Fruit fly (Drosophila melanogaster) whole organism, adult: Measurements from ENCODE around the gene beta-Spec.

Source experiments
- CG12768 ChIP-seq: fragments of 200-800 bp; sonication (Bioruptor generic); optimal IDR thresholded peaks from 2 replicates; lab custom pipeline; 2017; ENCODE audit warnings: missing biosample characterization, missing genetic modification characterization, mild to moderate bottlenecking, moderate library complexity, missing genetic modification reagents
- cic ChIP-seq: fragments of 200-800 bp; sonication (Bioruptor generic); optimal IDR thresholded peaks from 2 replicates; lab custom pipeline; 2017; ENCODE audit warnings: missing biosample characterization, mild to moderate bottlenecking, missing genetic modification characterization, moderate library complexity
- pad ChIP-seq: fragments of 200-800 bp; sonication (Bioruptor generic); optimal IDR thresholded peaks from 3 replicates; lab custom pipeline; 2017; ENCODE audit warnings: missing biosample characterization, missing genetic modification characterization, mild to moderate bottlenecking, moderate library complexity, missing genetic modification reagents

DNA sequence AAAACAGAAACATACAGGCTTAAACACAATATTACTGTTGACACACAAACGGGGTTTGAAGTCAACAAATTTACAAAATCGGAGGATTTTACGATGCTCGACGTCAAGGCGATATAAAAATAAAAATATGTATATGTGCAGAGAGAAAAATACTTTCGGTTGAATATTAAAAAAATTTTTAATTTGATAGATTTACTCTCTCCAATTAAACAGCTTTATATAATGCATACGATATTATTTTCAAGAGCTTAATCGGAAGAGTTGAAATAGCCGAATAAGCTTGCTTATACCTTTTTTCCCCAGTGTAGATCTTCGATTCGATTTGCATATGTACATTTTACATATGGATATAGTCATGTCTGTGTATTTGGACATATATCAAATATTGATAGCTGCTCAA is 39.5 kb downstream of the beta-Spec start:
- TF ChIP-seq CG12768 (GFP tag; lab: Kevin White, UChicago) (no peak), pad (GFP tag; lab: Kevin White, UChicago) (no peak), cic (GFP tag; lab: Kevin White, UChicago) (no peak)
